Fruit fly (Drosophila melanogaster): Measurements from ENCODE around the gene AP-2mu.

- TF ChIP-seq Hr39 (GFP tag; optimal IDR thresholded peaks at IDR 0.05) (no peak), OdsH (GFP tag; optimal IDR thresholded peaks at IDR 0.05) (no peak), CG11294 (GFP tag; IDR thresholded peaks at IDR 0.05) (no peak), CG8119 (GFP tag; IDR thresholded peaks at IDR 0.05) (no peak), Lpt (GFP tag; optimal IDR thresholded peaks at IDR 0.05) (no peak), Hr38 (GFP tag; optimal IDR thresholded peaks at IDR 0.05) (no peak), CG34406 (GFP tag; optimal IDR thresholded peaks at IDR 0.05) (no peak), Gug (GFP tag; IDR thresholded peaks at IDR 0.05) (no peak), salr (GFP tag; optimal IDR thresholded peaks at IDR 0.05) (no peak), CG7368 (GFP tag; optimal IDR thresholded peaks at IDR 0.05) (no peak), Ets21C (GFP tag; optimal IDR thresholded peaks at IDR 0.05) (no peak)
Observed at dm6 chr3R:22449871-22450424, 12.3 kb upstream of the AP-2mu start.
